Fruit fly (Drosophila melanogaster): ENCODE results near the gene CG42654.

CG42654 gene

DNA sequence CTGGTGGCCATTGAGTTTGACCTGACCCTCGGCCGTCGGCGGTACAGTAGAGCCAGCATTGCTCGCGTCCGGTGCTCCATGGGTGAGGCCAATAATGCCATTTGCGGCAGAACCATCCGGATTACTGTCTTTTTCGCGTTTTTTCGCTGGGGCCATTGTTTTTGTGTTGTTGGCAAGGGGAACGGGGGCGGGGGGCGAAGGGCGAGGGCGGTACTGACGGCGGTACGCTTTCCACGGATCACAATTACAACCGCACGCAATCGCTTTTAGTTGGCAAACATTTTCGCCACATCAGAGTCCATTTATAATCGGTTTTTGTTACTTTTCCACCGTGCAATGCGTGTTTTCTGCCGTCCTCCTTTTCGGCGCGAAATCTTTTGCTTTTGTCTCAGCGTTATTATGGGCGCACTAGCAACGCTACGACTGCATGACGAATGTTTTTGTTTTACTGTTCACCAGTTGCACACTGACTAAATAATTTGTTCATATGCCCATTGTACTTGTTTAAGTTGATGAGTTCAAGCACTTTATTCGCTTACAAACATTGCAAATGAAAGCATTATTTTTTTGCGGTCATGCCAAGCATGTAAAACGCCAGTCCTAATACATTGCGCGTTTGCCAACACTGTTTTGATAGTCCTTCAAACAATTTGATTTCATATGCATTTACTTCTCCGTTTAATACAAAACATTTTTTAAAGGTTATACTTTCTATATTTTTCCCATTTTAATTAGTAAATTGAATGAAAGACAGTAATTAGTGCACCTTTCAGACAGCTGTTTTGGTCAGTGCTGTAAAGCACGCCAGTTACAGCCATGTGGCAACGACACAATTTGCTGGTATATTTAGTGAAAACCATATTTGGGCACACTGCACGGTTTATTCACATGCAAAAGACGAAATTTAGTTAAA is 31.2 kb downstream of the CG42654 start, which contains the start of gene Pfdn6 (continued):
- peak; percentile 63 for TF ChIP-seq HHEX (GFP tag; optimal IDR thresholded peaks at IDR 0.05)
- peak; percentile 68; the same call in 1 of the 2 replicates for TF ChIP-seq CG1024 (GFP tag; IDR thresholded peaks at IDR 0.05)
- TF ChIP-seq CG10654 (GFP tag; optimal IDR thresholded peaks at IDR 0.05): peak; percentile 59
- TF ChIP-seq crp (GFP tag; optimal IDR thresholded peaks at IDR 0.05): peak; percentile 90 to 98
- peak; percentile 75 for TF ChIP-seq Ets97D (GFP tag; optimal IDR thresholded peaks at IDR 0.05)
- no peak for TF ChIP-seq HLHmδ (GFP tag; optimal IDR thresholded peaks at IDR 0.05)
- no peak for TF ChIP-seq toy (GFP tag; IDR thresholded peaks at IDR 0.05)
- TF ChIP-seq Fer2 (tag; optimal IDR thresholded peaks at IDR 0.05): peak; percentile 5
- peak; percentile 82 for TF ChIP-seq CG14710 (tag; optimal IDR thresholded peaks at IDR 0.05)
- TF ChIP-seq CG4707 (GFP tag; optimal IDR thresholded peaks at IDR 0.05): no peak
- TF ChIP-seq lab (GFP tag; optimal IDR thresholded peaks at IDR 0.05): no peak
- no peak for TF ChIP-seq dmrt99B (tag; optimal IDR thresholded peaks at IDR 0.05)
- peak; percentile 79 for TF ChIP-seq CG10543 (GFP tag; optimal IDR thresholded peaks at IDR 0.05)
- TF ChIP-seq Blimp-1 (GFP tag; optimal IDR thresholded peaks at IDR 0.05): peak; percentile 82
- no peak for TF ChIP-seq nau (GFP tag; optimal IDR thresholded peaks at IDR 0.05)
- TF ChIP-seq CG6689 (GFP tag; IDR thresholded peaks at IDR 0.05): peak; percentile 75
- TF ChIP-seq CG8281 (tag; optimal IDR thresholded peaks at IDR 0.05): no peak
- no peak for TF ChIP-seq Tbp (GFP tag; optimal IDR thresholded peaks at IDR 0.05)
- TF ChIP-seq unpg (GFP tag; optimal IDR thresholded peaks at IDR 0.05): peak; percentile 71
- no peak for TF ChIP-seq Hr39 (optimal IDR thresholded peaks at IDR 0.05)
- peak; percentile 37; the same call in 1 of the 3 replicates for TF ChIP-seq C15 (GFP tag; IDR thresholded peaks at IDR 0.05)
- TF ChIP-seq CG10267 (tag; optimal IDR thresholded peaks at IDR 0.05): peak; percentile 99
- peak; percentile 9 for TF ChIP-seq en (GFP tag; optimal IDR thresholded peaks at IDR 0.05)
- no peak; the same call in 1 of the 2 replicates for TF ChIP-seq Gsc (GFP tag; IDR thresholded peaks at IDR 0.05)
- TF ChIP-seq Dek (tag; optimal IDR thresholded peaks at IDR 0.05): peak; percentile 18
- TF ChIP-seq eve (GFP tag; optimal IDR thresholded peaks at IDR 0.05): no peak
- TF ChIP-seq CG8290 (GFP tag; optimal IDR thresholded peaks at IDR 0.05): peak; percentile 82
- peak; percentile 68 to 77 for TF ChIP-seq CG8290 (tag; optimal IDR thresholded peaks at IDR 0.05)
- peak; percentile 55 for TF ChIP-seq Six4 (GFP tag; optimal IDR thresholded peaks at IDR 0.05)
- TF ChIP-seq CG32772 (GFP tag; IDR thresholded peaks at IDR 0.05): peak; percentile 81
- TF ChIP-seq phol (tag; optimal IDR thresholded peaks at IDR 0.05): peak; percentile 96
- TF ChIP-seq CG11456 (GFP tag; IDR thresholded peaks at IDR 0.05): peak; percentile 50; the same call in 1 of the 3 replicates
- peak; percentile 68 for TF ChIP-seq CG17802 (tag; optimal IDR thresholded peaks at IDR 0.05)
- no peak for TF ChIP-seq CG31365 (tag; optimal IDR thresholded peaks at IDR 0.05)
- TF ChIP-seq bab2 (GFP tag; optimal IDR thresholded peaks at IDR 0.05): peak; percentile 67
- no peak for TF ChIP-seq CG15479 (GFP tag; optimal IDR thresholded peaks at IDR 0.05)
- TF ChIP-seq CG15514 (GFP tag; optimal IDR thresholded peaks at IDR 0.05): peak; percentile 40
- no peak for TF ChIP-seq Gug (GFP tag; IDR thresholded peaks at IDR 0.05)
- peak; percentile 39 for TF ChIP-seq E2f2 (GFP tag; IDR thresholded peaks at IDR 0.05)
- peak; percentile 89 for TF ChIP-seq zen (tag; optimal IDR thresholded peaks at IDR 0.05)
- no peak for TF ChIP-seq CG12769 (tag; optimal IDR thresholded peaks at IDR 0.05)
- TF ChIP-seq D19B (GFP tag; optimal IDR thresholded peaks at IDR 0.05): peak; percentile 40
- TF ChIP-seq psq (GFP tag; optimal IDR thresholded peaks at IDR 0.05): peak; percentile 9
- no peak for TF ChIP-seq bigmax (GFP tag; optimal IDR thresholded peaks at IDR 0.05)
- TF ChIP-seq CG6854 (GFP tag; optimal IDR thresholded peaks at IDR 0.05): no peak
- TF ChIP-seq Ssrp (tag; optimal IDR thresholded peaks at IDR 0.05): peak; percentile 90
- peak; percentile 80 for TF ChIP-seq E2f1 (GFP tag; IDR thresholded peaks at IDR 0.05)
- TF ChIP-seq lola (GFP tag; optimal IDR thresholded peaks at IDR 0.05): peak in 1 of 3 experiments; percentile 85

Data from whole organism, embryonic.